ENCODE assay signal across 1 fruit fly cellular context in the genomic region with DNA sequence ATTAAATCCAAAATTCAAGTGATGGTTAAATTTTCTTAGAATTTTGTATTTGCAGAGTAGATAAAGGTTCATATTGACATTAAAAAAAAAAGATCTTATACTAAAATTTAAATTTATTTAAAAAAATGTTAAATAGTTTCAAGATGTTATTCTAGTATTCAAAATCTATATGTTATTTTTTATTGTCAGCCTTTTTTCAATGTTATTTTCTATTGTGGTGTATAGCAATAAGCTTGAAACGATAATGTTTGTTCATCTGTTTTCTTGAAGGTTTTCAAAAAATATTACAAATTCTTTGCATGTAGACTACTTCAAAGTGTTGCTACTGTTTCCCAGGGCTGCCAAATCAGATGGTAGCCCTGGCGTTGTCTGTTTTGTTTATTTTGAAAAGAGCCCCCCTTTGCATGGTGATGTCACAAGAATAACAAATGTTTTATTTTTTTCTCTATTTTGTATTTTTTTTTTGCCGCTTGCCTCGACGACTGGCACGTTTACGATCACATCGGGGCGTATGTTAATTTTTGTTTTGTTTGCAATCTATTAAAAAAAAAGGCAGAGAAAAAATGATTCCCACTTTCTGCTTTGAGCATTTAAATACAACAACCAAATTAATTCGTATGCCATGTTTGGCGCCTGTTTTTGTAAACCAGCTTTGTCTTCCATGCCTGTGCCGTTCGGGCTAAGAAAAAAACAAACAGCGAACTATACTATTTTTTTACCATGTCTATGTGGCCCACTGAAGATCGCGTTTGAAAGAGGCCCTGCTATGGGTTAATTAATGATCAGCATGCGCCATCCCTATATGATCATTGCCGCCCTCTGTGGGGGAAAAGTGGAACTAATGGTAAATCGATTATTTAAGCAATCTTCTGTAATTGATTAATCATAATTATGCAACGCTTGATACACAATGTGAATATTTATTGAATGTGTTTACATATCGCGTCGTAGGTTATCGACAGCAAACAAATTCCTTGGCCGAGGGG.
TF ChIP-seq lines count a peak whose summit lies in the region.

No protein-coding gene starts in this region.

TF ChIP-seq in whole organism, embryonic, 481 proteins besides CTCF, POLR2A, EP300 and RAD21 (continued from another document):
- TF ChIP-seq p53 (GFP tag; optimal IDR thresholded peaks at IDR 0.05; lab: Kevin White, UChicago): no peak
- peak; percentile 54 for TF ChIP-seq Chrac-16 (GFP tag; optimal IDR thresholded peaks at IDR 0.05; lab: Kevin White, UChicago)
- no peak for TF ChIP-seq wdn (GFP tag; IDR thresholded peaks at IDR 0.05; lab: Robert Waterston, UW)
- TF ChIP-seq CG12104 (GFP tag; optimal IDR thresholded peaks at IDR 0.05; lab: Kevin White, UChicago): peak; percentile 52
- no peak; the same call in 1 of the 2 replicates for TF ChIP-seq CG17328 (GFP tag; IDR thresholded peaks at IDR 0.05; lab: Robert Waterston, UW)
- no peak for TF ChIP-seq CG1832 (GFP tag; optimal IDR thresholded peaks at IDR 0.05; lab: Kevin White, UChicago)
- no peak for TF ChIP-seq Doc3 (GFP tag; IDR thresholded peaks at IDR 0.05; lab: Robert Waterston, UW; ENCODE audit: partially characterized antibody)
- peak; percentile 10 for TF ChIP-seq onecut (GFP tag; IDR thresholded peaks at IDR 0.05; lab: Robert Waterston, UW)
- no peak for TF ChIP-seq sim (GFP tag; IDR thresholded peaks at IDR 0.05; lab: Robert Waterston, UW)
- TF ChIP-seq gcm (GFP tag; optimal IDR thresholded peaks at IDR 0.05; lab: Kevin White, UChicago): peak; percentile 4
- TF ChIP-seq CG14710 (tag; optimal IDR thresholded peaks at IDR 0.05; lab: Kevin White, UChicago): peak; percentile 65
- no peak for TF ChIP-seq h (optimal IDR thresholded peaks at IDR 0.05; lab: Kevin White, UChicago)
- TF ChIP-seq Dip2 (GFP tag; IDR thresholded peaks at IDR 0.05; lab: Robert Waterston, UW): no peak
- TF ChIP-seq zfh2 (GFP tag; optimal IDR thresholded peaks at IDR 0.05; lab: Kevin White, UChicago): no peak
- no peak for TF ChIP-seq CG10274 (GFP tag; optimal IDR thresholded peaks at IDR 0.05; lab: Kevin White, UChicago)
- TF ChIP-seq crol (GFP tag; IDR thresholded peaks at IDR 0.05; lab: Robert Waterston, UW): peak; percentile 59
- peak; percentile 61; the same call in 2 of the 3 replicates for TF ChIP-seq ci (GFP tag; IDR thresholded peaks at IDR 0.05; lab: Robert Waterston, UW)
- no peak for TF ChIP-seq CG10565 (GFP tag; optimal IDR thresholded peaks at IDR 0.05; lab: Kevin White, UChicago)
- peak; percentile 7 for TF ChIP-seq CG4328 (GFP tag; optimal IDR thresholded peaks at IDR 0.05; lab: Kevin White, UChicago)
- TF ChIP-seq CG18599 (GFP tag; optimal IDR thresholded peaks at IDR 0.05; lab: Kevin White, UChicago): no peak
- no peak for TF ChIP-seq CG31224 (GFP tag; IDR thresholded peaks at IDR 0.05; lab: Robert Waterston, UW)
- no peak for TF ChIP-seq CG9797 (GFP tag; optimal IDR thresholded peaks at IDR 0.05; lab: Kevin White, UChicago)
- peak; percentile 70 for TF ChIP-seq CG12659 (GFP tag; optimal IDR thresholded peaks at IDR 0.05; lab: Kevin White, UChicago)
- TF ChIP-seq CG6689 (GFP tag; IDR thresholded peaks at IDR 0.05; lab: Robert Waterston, UW): peak; percentile 48; the same call in 1 of the 2 replicates
- no peak for TF ChIP-seq vfl (GFP tag; optimal IDR thresholded peaks at IDR 0.05; lab: Kevin White, UChicago)
- TF ChIP-seq CG32772 (GFP tag; IDR thresholded peaks at IDR 0.05; lab: Robert Waterston, UW): peak; percentile 76
- TF ChIP-seq CG12071 (GFP tag; optimal IDR thresholded peaks at IDR 0.05; lab: Kevin White, UChicago): peak; percentile 31
- peak; percentile 60 for TF ChIP-seq CG18619 (GFP tag; optimal IDR thresholded peaks at IDR 0.05; lab: Kevin White, UChicago)
- no peak for TF ChIP-seq NC2α (GFP tag; optimal IDR thresholded peaks at IDR 0.05; lab: Kevin White, UChicago)
- TF ChIP-seq CG14667 (GFP tag; IDR thresholded peaks at IDR 0.05; lab: Robert Waterston, UW): no peak
- TF ChIP-seq pb (GFP tag; optimal IDR thresholded peaks at IDR 0.05; lab: Kevin White, UChicago): no peak
- no peak for TF ChIP-seq eyg (GFP tag; optimal IDR thresholded peaks at IDR 0.05; lab: Kevin White, UChicago)
- TF ChIP-seq CG1792 (GFP tag; optimal IDR thresholded peaks at IDR 0.05; lab: Kevin White, UChicago): no peak
- peak; percentile 46 for TF ChIP-seq shn (GFP tag; optimal IDR thresholded peaks at IDR 0.05; lab: Kevin White, UChicago)
- no peak for TF ChIP-seq Neu2 (GFP tag; optimal IDR thresholded peaks at IDR 0.05; lab: Kevin White, UChicago; ENCODE audit: borderline replicate concordance)
- no peak for TF ChIP-seq bbx (GFP tag; IDR thresholded peaks at IDR 0.05; lab: Robert Waterston, UW; ENCODE audit: partially characterized antibody)
- 0 out of 2 replicates have a peak, but pooled peaks have one; percentile 18 for TF ChIP-seq ap (GFP tag; IDR thresholded peaks at IDR 0.05; lab: Robert Waterston, UW)
- TF ChIP-seq CG30020 (tag; optimal IDR thresholded peaks at IDR 0.05; lab: Kevin White, UChicago): peak; percentile 4
- no peak for TF ChIP-seq Bgb (GFP tag; IDR thresholded peaks at IDR 0.05; lab: Robert Waterston, UW; ENCODE audit: partially characterized antibody)
- peak; percentile 87 for TF ChIP-seq nmo (GFP tag; optimal IDR thresholded peaks at IDR 0.05; lab: Kevin White, UChicago)
- no peak for TF ChIP-seq CG12236 (GFP tag; optimal IDR thresholded peaks at IDR 0.05; lab: Kevin White, UChicago)
- TF ChIP-seq CG18262 (tag; optimal IDR thresholded peaks at IDR 0.05; lab: Kevin White, UChicago): peak; percentile 84
- TF ChIP-seq dpn (GFP tag; optimal IDR thresholded peaks at IDR 0.05; lab: Kevin White, UChicago): peak; percentile 3 to 37
- no peak for TF ChIP-seq yki (optimal IDR thresholded peaks at IDR 0.05; lab: Kevin White, UChicago)
- no peak for TF ChIP-seq BEAF-32 (GFP tag; optimal IDR thresholded peaks at IDR 0.05; lab: Kevin White, UChicago)
- TF ChIP-seq CG12299 (tag; optimal IDR thresholded peaks at IDR 0.05; lab: Kevin White, UChicago): peak; percentile 21
- TF ChIP-seq Side (GFP tag; optimal IDR thresholded peaks at IDR 0.05; lab: Kevin White, UChicago): no peak
- TF ChIP-seq gce (GFP tag; IDR thresholded peaks at IDR 0.05; lab: Robert Waterston, UW): peak; percentile 3; the same call in 1 of the 3 replicates
- TF ChIP-seq corto (GFP tag; optimal IDR thresholded peaks at IDR 0.05; lab: Kevin White, UChicago): no peak
- peak; percentile 58 for TF ChIP-seq Asciz (GFP tag; optimal IDR thresholded peaks at IDR 0.05; lab: Kevin White, UChicago)
- TF ChIP-seq CG2712 (tag; optimal IDR thresholded peaks at IDR 0.05; lab: Kevin White, UChicago): peak; percentile 81
- no peak for TF ChIP-seq sc (optimal IDR thresholded peaks at IDR 0.05; lab: Kevin White, UChicago)
- TF ChIP-seq sc (GFP tag; optimal IDR thresholded peaks at IDR 0.05; lab: Kevin White, UChicago): peak; percentile 5
- TF ChIP-seq CG18476 (GFP tag; optimal IDR thresholded peaks at IDR 0.05; lab: Kevin White, UChicago): no peak
- no peak for TF ChIP-seq CG42726 (GFP tag; IDR thresholded peaks at IDR 0.05; lab: Robert Waterston, UW; ENCODE audit: partially characterized antibody)
- TF ChIP-seq NK7.1 (GFP tag; optimal IDR thresholded peaks at IDR 0.05; lab: Kevin White, UChicago): no peak
- peak; percentile 91 for TF ChIP-seq Ets65A (GFP tag; lab: Kevin White, UChicago)
- no peak for TF ChIP-seq pzg (GFP tag; optimal IDR thresholded peaks at IDR 0.05; lab: Kevin White, UChicago)
- peak; percentile 23 for TF ChIP-seq slou (GFP tag; optimal IDR thresholded peaks at IDR 0.05; lab: Kevin White, UChicago)
